Worm (Caenorhabditis elegans) whole organism, mixed stage, embryonic: ENCODE results near the gene ugt-4.

Source experiments
- M03D4.4 ChIP-seq: sonication (generic microtip); optimal IDR thresholded peaks from 2 replicates; lab custom pipeline; 2017; ENCODE audit warnings: mild to moderate bottlenecking, missing genetic modification characterization, missing compliant biosample characterization
- bed-3 ChIP-seq: fragments of 200-800 bp; sonication (Bioruptor generic); optimal IDR thresholded peaks from 3 replicates; lab custom pipeline; 2018; ENCODE audit warnings: mild to moderate bottlenecking, missing genetic modification characterization, moderate library complexity, missing compliant biosample characterization
- blmp-1 ChIP-seq: fragments of 150-350 bp; optimal IDR thresholded peaks from 2 replicates; lab custom pipeline; 2014; ENCODE audit warnings: missing biosample characterization, missing genetic modification characterization
- ceh-39 ChIP-seq: fragments of 150-350 bp; optimal IDR thresholded peaks from 2 replicates; lab custom pipeline; 2014; ENCODE audit warnings: missing biosample characterization, missing genetic modification characterization
- ceh-43 ChIP-seq: fragments of 200-800 bp; sonication (Bioruptor generic); optimal IDR thresholded peaks from 2 replicates; lab custom pipeline; 2018; ENCODE audit warnings: mild to moderate bottlenecking, missing genetic modification characterization, moderate library complexity, missing compliant biosample characterization
- ceh-83 ChIP-seq: fragments of 200-800 bp; sonication (Bioruptor generic); optimal IDR thresholded peaks from 2 replicates; lab custom pipeline; 2018; ENCODE audit warnings: mild to moderate bottlenecking, missing genetic modification characterization, missing compliant biosample characterization
- cnd-1 ChIP-seq: fragments of 200-800 bp; sonication (Bioruptor generic); optimal IDR thresholded peaks from 2 replicates; lab custom pipeline; 2018; ENCODE audit warnings: mild to moderate bottlenecking, missing genetic modification characterization, missing compliant biosample characterization
- drap-1 ChIP-seq: fragments of 200-800 bp; sonication (Bioruptor generic); optimal IDR thresholded peaks from 3 replicates; lab custom pipeline; 2018; ENCODE audit warnings: mild to moderate bottlenecking, missing genetic modification characterization, missing compliant biosample characterization
- elt-1 ChIP-seq: sonication (generic microtip); optimal IDR thresholded peaks from 2 replicates; lab custom pipeline; 2017; ENCODE audit warnings: missing genetic modification characterization, mild to moderate bottlenecking, missing compliant biosample characterization, antibody characterized with exemption, moderate library complexity, borderline replicate concordance; ENCODE audit not compliant: insufficient read depth
- elt-3 ChIP-seq: fragments of 150-350 bp; optimal IDR thresholded peaks from 2 replicates; lab custom pipeline; 2014; ENCODE audit warnings: missing biosample characterization, missing genetic modification characterization
- flh-1 ChIP-seq: fragments of 200-800 bp; sonication (Bioruptor generic); optimal IDR thresholded peaks from 2 replicates; lab custom pipeline; 2018; ENCODE audit warnings: mild to moderate bottlenecking, missing genetic modification characterization, moderate library complexity, missing compliant biosample characterization
- ham-2 ChIP-seq: fragments of 200-800 bp; sonication (Bioruptor generic); optimal IDR thresholded peaks from 2 replicates; lab custom pipeline; 2018; ENCODE audit warnings: mild to moderate bottlenecking, missing genetic modification characterization, missing compliant biosample characterization
- hlh-1 ChIP-seq: fragments of 150-350 bp; optimal IDR thresholded peaks from 2 replicates; lab custom pipeline; 2014; ENCODE audit warnings: missing biosample characterization, missing genetic modification reagents, missing genetic modification characterization
- lin-32 ChIP-seq: fragments of 200-800 bp; sonication (Bioruptor generic); optimal IDR thresholded peaks from 2 replicates; lab custom pipeline; 2018; ENCODE audit warnings: mild to moderate bottlenecking, missing genetic modification characterization, missing compliant biosample characterization
- lsy-2 ChIP-seq: fragments of 150-350 bp; optimal IDR thresholded peaks from 2 replicates; lab custom pipeline; 2014; ENCODE audit warnings: missing biosample characterization, missing genetic modification characterization
- mab-5 ChIP-seq: fragments of 150-350 bp; optimal IDR thresholded peaks from 2 replicates; lab custom pipeline; 2014; ENCODE audit warnings: missing biosample characterization, missing genetic modification characterization
- mep-1 ChIP-seq: fragments of 150-350 bp; optimal IDR thresholded peaks from 2 replicates; lab custom pipeline; 2017; ENCODE audit warnings: missing biosample characterization, missing genetic modification reagents, missing genetic modification characterization, inconsistent platforms
- mls-2 ChIP-seq: sonication (generic microtip); optimal IDR thresholded peaks from 2 replicates; lab custom pipeline; 2016; ENCODE audit warnings: mild to moderate bottlenecking, missing genetic modification characterization, moderate library complexity, missing compliant biosample characterization
- nhr-12 ChIP-seq: fragments of 150-350 bp; optimal IDR thresholded peaks from 2 replicates; lab custom pipeline; 2014; ENCODE audit warnings: missing biosample characterization, missing genetic modification characterization
- nhr-2 ChIP-seq: fragments of 150-350 bp; optimal IDR thresholded peaks from 2 replicates; lab custom pipeline; 2014; ENCODE audit warnings: missing biosample characterization, missing genetic modification characterization
- nhr-237 ChIP-seq: fragments of 150-350 bp; optimal IDR thresholded peaks from 2 replicates; lab custom pipeline; 2014; ENCODE audit warnings: missing biosample characterization, missing genetic modification characterization
- nhr-28 ChIP-seq: fragments of 150-350 bp; optimal IDR thresholded peaks from 2 replicates; lab custom pipeline; 2014; ENCODE audit warnings: missing biosample characterization, missing genetic modification characterization
- nhr-76 ChIP-seq: sonication (generic microtip); optimal IDR thresholded peaks from 2 replicates; lab custom pipeline; 2017; ENCODE audit warnings: missing biosample characterization, missing genetic modification characterization
- sem-2 ChIP-seq: fragments of 200-800 bp; sonication (Bioruptor generic); optimal IDR thresholded peaks from 2 replicates; lab custom pipeline; 2018; ENCODE audit warnings: mild to moderate bottlenecking, missing genetic modification characterization, missing compliant biosample characterization
- snpc-4 ChIP-seq: fragments of 150-350 bp; optimal IDR thresholded peaks from 2 replicates; lab custom pipeline; 2014; ENCODE audit warnings: missing biosample characterization, missing genetic modification characterization
- sptf-1 ChIP-seq: sonication (generic microtip); optimal IDR thresholded peaks from 2 replicates; lab custom pipeline; 2017; ENCODE audit warnings: mild to moderate bottlenecking, missing genetic modification characterization, moderate library complexity, missing compliant biosample characterization
- tbx-8 ChIP-seq: fragments of 200-800 bp; sonication (Bioruptor generic); optimal IDR thresholded peaks from 2 replicates; lab custom pipeline; 2018; ENCODE audit warnings: mild to moderate bottlenecking, missing genetic modification characterization, moderate library complexity, missing compliant biosample characterization
- unc-120 ChIP-seq: sonication (generic microtip); optimal IDR thresholded peaks from 2 replicates; lab custom pipeline; 2017; ENCODE audit warnings: missing genetic modification characterization, missing compliant biosample characterization; ENCODE audit not compliant: poor library complexity, severe bottlenecking
- unc-39 ChIP-seq: fragments of 150-350 bp; optimal IDR thresholded peaks from 2 replicates; lab custom pipeline; 2014; ENCODE audit warnings: missing biosample characterization, missing genetic modification characterization
- unc-62 ChIP-seq: fragments of 150-350 bp; optimal IDR thresholded peaks from 2 replicates; lab custom pipeline; 2014; ENCODE audit warnings: missing biosample characterization, missing genetic modification reagents, missing genetic modification characterization
- zip-8 ChIP-seq: fragments of 150-350 bp; optimal IDR thresholded peaks from 2 replicates; lab custom pipeline; 2014; ENCODE audit warnings: missing biosample characterization, missing genetic modification characterization

The ugt-4 gene

DNA sequence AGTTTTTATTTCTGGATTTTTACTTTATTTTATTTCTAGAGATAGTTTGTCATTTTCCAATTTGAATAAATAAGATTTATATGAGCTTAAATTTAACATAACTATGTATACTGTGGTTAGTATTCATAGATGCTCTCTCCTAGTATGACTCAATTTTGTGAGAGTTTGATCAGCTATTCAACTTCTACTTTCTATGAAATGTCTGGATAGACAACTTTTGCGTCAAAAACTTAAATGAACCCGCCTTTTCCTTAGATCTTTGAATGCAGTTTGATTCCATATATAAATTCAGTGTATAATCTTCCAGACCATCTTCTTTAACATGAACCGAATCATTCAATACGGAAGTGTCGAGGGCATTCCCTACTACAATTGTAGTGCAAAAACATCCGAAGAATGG lies 26.2 kb downstream of the ugt-4 start, which contains the start of gene srt-43:
srt-43 (plus strand) TSS at position 301 of the 400 bp plus-strand sequence.
- no peak for TF ChIP-seq ceh-83 (GFP tag; lab: Kevin White, UChicago)
- no peak for TF ChIP-seq unc-62 (GFP tag; lab: Kevin White, UChicago)
- no peak for TF ChIP-seq lsy-2 (tag; lab: Kevin White, UChicago)
- no peak for TF ChIP-seq blmp-1
- TF ChIP-seq flh-1 (GFP tag; lab: Kevin White, UChicago), result no peak
- no peak for TF ChIP-seq elt-3 (tag; lab: Kevin White, UChicago)
- TF ChIP-seq sem-2 (GFP tag; lab: Kevin White, UChicago), result no peak
- no peak for TF ChIP-seq drap-1 (GFP tag; lab: Kevin White, UChicago)
- TF ChIP-seq mab-5, result no peak
- no peak for TF ChIP-seq mep-1 (tag; lab: Kevin White, UChicago)
- TF ChIP-seq sptf-1, result no peak
- TF ChIP-seq M03D4.4 (tag; lab: Kevin White, UChicago), result no peak
- TF ChIP-seq nhr-237 (tag; lab: Kevin White, UChicago), result no peak
- no peak for TF ChIP-seq nhr-28
- no peak for TF ChIP-seq snpc-4 (tag; lab: Kevin White, UChicago)
- TF ChIP-seq ham-2, result no peak
- TF ChIP-seq zip-8 (tag; lab: Kevin White, UChicago), result no peak
- no peak for TF ChIP-seq nhr-76 (tag; lab: Kevin White, UChicago)
- no peak for TF ChIP-seq cnd-1 (tag; lab: Kevin White, UChicago)
- TF ChIP-seq, all 35 proteins: peak for 0

DNA sequence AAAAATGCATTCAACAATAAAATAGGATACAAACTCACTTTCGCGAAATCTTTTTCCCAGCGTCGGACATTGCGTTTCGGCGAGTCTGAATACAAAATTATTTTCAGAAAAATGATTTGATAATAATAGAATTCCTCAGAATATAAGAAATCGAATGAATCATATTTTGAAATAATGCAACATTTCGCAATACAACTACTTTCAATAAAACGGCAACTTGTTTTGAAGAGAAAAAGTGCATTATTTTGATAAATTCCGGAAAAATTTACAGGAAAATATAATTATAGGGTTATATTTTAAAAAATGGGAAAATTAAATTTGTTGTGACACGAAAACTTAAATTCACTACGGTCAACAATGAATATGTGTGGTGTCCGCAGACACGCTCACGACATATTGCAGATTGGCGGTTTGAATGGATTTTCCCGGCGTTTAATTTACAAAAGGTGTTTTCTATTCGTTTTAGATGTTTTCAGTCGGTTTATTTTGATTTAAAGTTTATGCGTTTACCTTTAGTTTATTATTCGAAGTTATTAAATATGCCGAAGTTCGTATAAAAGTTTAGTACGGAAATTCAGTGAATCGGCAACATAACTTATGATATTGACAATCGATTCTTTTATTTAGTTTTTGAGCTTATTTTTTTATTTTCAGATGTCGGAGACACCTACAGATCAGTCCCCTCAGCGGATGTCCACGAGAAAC lies 31.7 kb downstream of the ugt-4 start, which contains the start of the genes abcf-1 and scc-3:
abcf-1 (minus strand) TSS at position 85 of the 705 bp plus-strand sequence.
scc-3 (plus strand) TSS at position 655 of the 705 bp plus-strand sequence.
- TF ChIP-seq tbx-8 (GFP tag; lab: Kevin White, UChicago), result no peak
- no peak for TF ChIP-seq nhr-28
- no peak for TF ChIP-seq sptf-1
- peak; percentile 93 for TF ChIP-seq lsy-2 (tag; lab: Kevin White, UChicago)

DNA sequence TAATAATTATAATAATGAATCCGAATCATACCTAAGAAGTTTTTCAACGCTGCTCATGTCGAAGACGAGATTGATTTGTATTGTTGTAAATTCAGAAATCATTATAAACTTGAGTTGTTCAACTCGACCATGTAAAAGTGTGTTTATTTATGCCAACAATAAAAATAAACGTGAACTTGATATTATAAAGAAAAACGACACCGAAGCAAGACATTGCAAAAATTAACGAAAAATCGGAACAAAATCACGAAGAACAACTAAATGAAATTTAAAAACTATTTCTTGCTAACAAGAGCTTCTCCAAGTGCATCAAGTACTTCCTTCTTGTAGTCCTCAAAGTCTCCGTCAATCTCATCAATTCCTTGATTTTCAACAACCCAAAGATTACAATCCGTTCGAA lies 34.2 kb downstream of the ugt-4 start, which contains the start of gene F18E2.15:
F18E2.15 (minus strand) TSS at position 101 of the 400 bp plus-strand sequence.
- TF ChIP-seq unc-62 (GFP tag; lab: Kevin White, UChicago) (no peak), flh-1 (GFP tag; lab: Kevin White, UChicago) (no peak), unc-39 (tag; lab: Kevin White, UChicago) (no peak), M03D4.4 (tag; lab: Kevin White, UChicago) (no peak), sem-2 (GFP tag; lab: Kevin White, UChicago) (no peak), elt-1 (no peak), mls-2 (tag; lab: Kevin White, UChicago) (no peak), nhr-12 (tag; lab: Kevin White, UChicago) (no peak)

DNA sequence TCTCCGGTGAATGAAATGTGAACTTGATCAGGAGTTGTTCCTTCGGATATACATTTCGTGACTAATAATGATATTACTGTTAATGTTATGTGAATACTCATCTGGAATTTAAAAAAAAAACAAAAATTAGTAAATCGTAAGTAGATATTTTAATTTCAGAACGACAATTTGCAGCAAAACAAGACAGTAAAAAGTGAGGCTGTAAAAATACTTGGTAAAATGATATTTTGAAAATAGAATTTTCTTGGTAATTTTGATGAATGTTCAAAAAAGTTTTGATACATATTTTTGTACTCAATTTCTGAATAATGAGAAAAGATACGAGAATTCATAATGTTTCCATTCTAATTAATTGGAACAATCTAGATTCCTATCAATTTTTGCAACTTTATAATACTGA lies 35.5 kb downstream of the ugt-4 start, which contains the start of gene papl-1:
papl-1 (minus strand) TSS at position 101 of the 400 bp plus-strand sequence.
- TF ChIP-seq blmp-1, result no peak
- TF ChIP-seq ceh-83 (GFP tag; lab: Kevin White, UChicago), result no peak
- TF ChIP-seq nhr-28, result no peak
- TF ChIP-seq unc-39 (tag; lab: Kevin White, UChicago), result no peak
- TF ChIP-seq lin-32, result no peak
- no peak for TF ChIP-seq cnd-1 (tag; lab: Kevin White, UChicago)
- no peak for TF ChIP-seq M03D4.4 (tag; lab: Kevin White, UChicago)
- TF ChIP-seq bed-3 (GFP tag; lab: Kevin White, UChicago), result no peak
- no peak for TF ChIP-seq elt-3 (tag; lab: Kevin White, UChicago)
- no peak for TF ChIP-seq unc-120 (tag; lab: Kevin White, UChicago)
- TF ChIP-seq, all 35 proteins: peak for 0

DNA sequence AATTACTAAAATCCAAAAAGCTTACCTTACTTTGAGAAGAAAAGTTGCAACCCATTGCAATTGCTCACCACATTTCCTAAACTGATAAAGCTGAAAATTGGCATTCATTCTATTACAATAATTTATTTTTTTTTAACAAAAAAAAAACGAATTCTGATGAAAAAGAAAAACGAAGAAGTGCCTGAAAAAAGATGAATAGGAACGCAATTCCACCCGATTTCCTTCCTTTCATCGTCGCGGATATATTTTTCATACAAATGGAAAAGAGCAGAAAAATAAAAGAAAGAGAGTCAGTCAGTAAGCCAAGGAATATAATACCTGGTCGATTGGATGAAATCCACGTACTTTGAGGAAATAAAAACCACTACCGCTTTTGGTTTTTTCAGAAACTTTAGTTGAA lies 40.3 kb downstream of the ugt-4 start, which contains the start of gene gpa-13:
gpa-13 (minus strand) TSS at position 101 of the 400 bp plus-strand sequence.
- TF ChIP-seq hlh-1, result no peak
- no peak for TF ChIP-seq mls-2 (tag; lab: Kevin White, UChicago)
- no peak for TF ChIP-seq sem-2 (GFP tag; lab: Kevin White, UChicago)
- TF ChIP-seq unc-120 (tag; lab: Kevin White, UChicago), result no peak
- no peak for TF ChIP-seq lsy-2 (tag; lab: Kevin White, UChicago)
- TF ChIP-seq ceh-39 (tag; lab: Kevin White, UChicago), result no peak
- no peak for TF ChIP-seq ceh-43 (GFP tag; lab: Kevin White, UChicago)
- TF ChIP-seq blmp-1, result no peak
- no peak for TF ChIP-seq unc-39 (tag; lab: Kevin White, UChicago)
- no peak for TF ChIP-seq sptf-1
- TF ChIP-seq nhr-12 (tag; lab: Kevin White, UChicago), result no peak
- TF ChIP-seq nhr-2, result no peak
- no peak for TF ChIP-seq nhr-28
- TF ChIP-seq, all 35 proteins: peak for 0
